Worm (Caenorhabditis elegans) whole organism, midembryonic: ENCODE results near the gene T04G9.7.

Experiments
- T22C8.4 ChIP-seq: fragments of 200-800 bp; sonication (Bioruptor generic); IDR thresholded peaks from 2 replicates; pipeline ENCODE4 v1.3.6; 2022; ENCODE audit warnings: missing genetic modification characterization, missing compliant biosample characterization
- cog-1 ChIP-seq: sonication (generic microtip); optimal IDR thresholded peaks from 2 replicates; lab custom pipeline; 2016; ENCODE audit warnings: missing genetic modification characterization, missing compliant biosample characterization
- flt-1 ChIP-seq: fragments of 200-800 bp; sonication (Bioruptor generic); IDR thresholded peaks from 2 replicates; pipeline ENCODE4 v1.3.6; 2022; ENCODE audit warnings: missing genetic modification characterization, missing compliant biosample characterization
- klf-2 ChIP-seq: fragments of 200-800 bp; sonication (Bioruptor generic); conservative IDR thresholded peaks from 2 replicates; pipeline ENCODE4 v1.3.6; 2022; ENCODE audit warnings: missing genetic modification reagents, missing genetic modification characterization, missing compliant biosample characterization
- med-1 ChIP-seq: sonication (generic microtip); optimal IDR thresholded peaks from 2 replicates; lab custom pipeline; 2017; ENCODE audit warnings: missing genetic modification characterization, mild to moderate bottlenecking, missing compliant biosample characterization, antibody characterized with exemption, missing genetic modification reagents; ENCODE audit not compliant: insufficient read depth
- ref-1 ChIP-seq: fragments of 200-800 bp; sonication (Bioruptor generic); conservative IDR thresholded peaks from 2 replicates; pipeline ENCODE4 v1.3.6; 2022; ENCODE audit warnings: missing genetic modification reagents, missing genetic modification characterization, missing compliant biosample characterization
- tab-1 ChIP-seq: fragments of 200-800 bp; sonication (Bioruptor generic); IDR thresholded peaks from 2 replicates; pipeline ENCODE4 v1.3.6; 2022; ENCODE audit warnings: missing genetic modification characterization, missing compliant biosample characterization
- ztf-23 ChIP-seq: fragments of 200-800 bp; sonication (Bioruptor generic); IDR thresholded peaks from 2 replicates; pipeline ENCODE4 v1.3.6; 2022; ENCODE audit warnings: missing genetic modification reagents, missing genetic modification characterization, missing compliant biosample characterization
- ztf-29 ChIP-seq: fragments of 200-800 bp; sonication (Bioruptor generic); IDR thresholded peaks from 2 replicates; pipeline ENCODE4 v1.3.6; 2022; ENCODE audit warnings: missing genetic modification reagents, missing genetic modification characterization, missing compliant biosample characterization

Gene T04G9.7

DNA sequence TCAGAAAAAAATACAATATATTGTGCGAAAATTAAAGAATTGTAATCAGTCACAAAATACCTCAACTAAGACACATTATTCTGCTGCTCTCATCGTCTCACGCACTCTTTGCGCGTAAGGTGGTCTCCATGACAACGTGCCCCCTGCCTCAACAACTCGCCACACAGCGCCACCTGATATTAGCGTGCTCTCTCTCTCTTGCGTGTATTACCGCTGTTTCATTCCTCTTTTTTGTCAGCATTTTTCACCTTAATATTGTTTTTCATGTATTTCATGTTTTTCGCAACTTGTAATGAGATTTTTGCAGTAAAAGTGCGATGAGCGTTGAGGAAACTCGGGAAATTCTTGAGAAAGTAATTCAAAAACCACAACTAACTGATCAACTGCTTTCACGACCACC, 7.2 kb upstream of the T04G9.7 start, which contains the start of gene dyf-11:
dyf-11 (plus strand) TSS at position 301 of the 400 bp plus-strand sequence.
- TF ChIP-seq T22C8.4 (GFP tag; lab: Robert Waterston, UW) (no peak), ztf-23 (GFP tag; lab: Robert Waterston, UW) (no peak), ztf-29 (GFP tag; lab: Robert Waterston, UW) (no peak), ref-1 (GFP tag; lab: Robert Waterston, UW) (no peak), klf-2 (GFP tag; lab: Robert Waterston, UW) (no peak), med-1 (GFP tag; lab: Kevin White, UChicago) (no peak), tab-1 (no peak), flt-1 (GFP tag; lab: Robert Waterston, UW) (no peak), cog-1 (no peak)

DNA sequence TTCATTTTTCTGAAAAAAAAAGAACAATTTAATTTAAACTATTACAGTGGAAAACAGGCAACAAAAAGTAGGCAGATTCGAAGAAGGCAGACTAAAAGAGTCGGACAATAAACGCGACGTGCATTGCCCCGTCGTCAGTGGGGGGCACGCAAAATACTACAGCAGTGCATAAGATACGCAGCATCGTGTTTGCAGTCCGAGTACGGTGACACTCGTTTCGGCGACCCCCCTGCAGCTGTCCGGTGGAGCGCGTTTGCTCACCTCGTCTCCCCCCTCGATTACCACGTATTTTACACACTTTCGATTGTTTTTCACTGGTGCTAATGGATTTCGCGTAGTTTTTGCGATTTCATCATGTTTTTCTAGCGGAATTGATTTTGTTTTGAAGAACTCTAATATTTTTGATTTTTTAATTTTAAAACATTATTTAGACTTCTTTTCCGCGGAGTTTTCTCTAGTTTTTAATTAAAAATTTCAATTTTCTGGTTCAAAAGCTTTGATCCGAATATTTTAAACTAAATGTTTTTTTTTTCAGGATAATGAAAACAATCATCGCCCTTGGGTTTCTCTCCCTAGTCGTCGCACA, 2.5 kb upstream of the T04G9.7 start, which contains the start of the genes trap-2 and ile-2:
trap-2 (minus strand) TSS at position 9 of the 586 bp plus-strand sequence.
ile-2 (plus strand) TSS at position 536 of the 586 bp plus-strand sequence.
- TF ChIP-seq T22C8.4 (GFP tag; lab: Robert Waterston, UW) (no peak), klf-2 (GFP tag; lab: Robert Waterston, UW) (no peak), ztf-29 (GFP tag; lab: Robert Waterston, UW) (no peak), ref-1 (GFP tag; lab: Robert Waterston, UW) (no peak), ztf-23 (GFP tag; lab: Robert Waterston, UW) (peak; percentile 80), tab-1 (peak; percentile 71), med-1 (GFP tag; lab: Kevin White, UChicago) (no peak), flt-1 (GFP tag; lab: Robert Waterston, UW) (peak; percentile 80), cog-1 (peak; percentile 92)

DNA sequence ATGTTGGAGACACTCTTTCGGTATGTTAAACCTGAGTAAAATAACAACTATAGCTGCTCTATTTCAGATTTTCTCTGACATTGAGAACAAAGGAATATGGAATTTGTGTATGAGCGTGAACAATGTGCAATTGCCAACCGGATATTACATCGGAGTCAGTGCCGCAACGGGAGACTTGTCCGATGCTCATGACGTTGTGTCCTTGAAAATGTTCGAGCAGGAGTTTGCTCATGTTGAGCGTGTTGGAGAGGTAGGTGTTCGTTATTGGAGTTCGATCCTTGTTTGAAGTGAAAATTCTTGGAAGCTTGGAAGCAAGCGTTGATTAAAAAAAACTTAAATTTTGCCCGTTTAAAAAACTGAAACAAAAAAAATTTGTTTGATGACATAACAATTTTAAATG, 1.1 kb upstream of the T04G9.7 start:
- TF ChIP-seq T22C8.4 (GFP tag; lab: Robert Waterston, UW) (no peak), tab-1 (no peak), ztf-29 (GFP tag; lab: Robert Waterston, UW) (no peak)

DNA sequence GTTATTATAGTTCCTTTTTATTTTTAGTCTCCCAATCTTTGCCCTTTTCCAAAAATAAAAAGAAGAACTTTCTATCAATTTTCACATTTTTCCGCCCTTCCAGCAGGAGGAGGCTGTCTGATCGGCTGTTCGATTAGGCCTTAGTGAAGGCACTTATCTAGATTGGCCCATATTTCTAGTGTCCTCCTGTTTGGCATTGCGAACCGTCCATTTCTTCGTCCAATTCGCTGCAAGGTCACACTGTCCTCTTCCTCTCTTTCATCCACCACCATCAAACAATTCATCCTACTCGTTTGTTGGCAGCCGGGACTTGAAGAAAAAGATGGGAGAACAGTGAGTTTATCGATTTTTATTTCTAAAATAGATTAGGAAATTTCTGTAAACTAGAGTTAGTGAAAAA, 1.5 kb downstream of the T04G9.7 start, which contains the start of gene T04G9.4:
T04G9.4 (plus strand) TSS at position 293 of the 400 bp plus-strand sequence.
- no peak for TF ChIP-seq med-1 (GFP tag; lab: Kevin White, UChicago)
- no peak for TF ChIP-seq ztf-29 (GFP tag; lab: Robert Waterston, UW)
- TF ChIP-seq klf-2 (GFP tag; lab: Robert Waterston, UW): no peak
- no peak for TF ChIP-seq T22C8.4 (GFP tag; lab: Robert Waterston, UW)
- TF ChIP-seq ztf-23 (GFP tag; lab: Robert Waterston, UW): no peak
- TF ChIP-seq tab-1: no peak
- no peak for TF ChIP-seq cog-1
- TF ChIP-seq flt-1 (GFP tag; lab: Robert Waterston, UW): no peak
- TF ChIP-seq ref-1 (GFP tag; lab: Robert Waterston, UW): no peak

DNA sequence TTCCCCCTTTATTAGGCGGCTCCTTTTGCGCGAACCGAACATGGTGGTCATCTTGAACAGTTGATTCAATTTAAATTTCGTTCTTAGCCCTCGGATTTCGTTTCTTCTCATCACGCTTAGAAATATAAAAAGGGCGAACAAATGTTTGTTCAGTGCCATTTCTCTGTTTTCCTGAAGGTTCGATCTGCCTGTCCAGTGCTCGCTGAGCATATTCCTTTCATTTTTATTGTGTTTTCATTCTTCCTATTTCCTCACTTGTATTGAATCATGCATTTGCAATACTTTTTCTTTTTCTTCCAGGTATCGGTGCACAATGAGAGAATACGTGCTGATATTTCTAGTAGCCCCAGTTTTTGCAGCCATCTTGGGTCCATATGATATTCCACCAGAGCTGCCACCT, 6.8 kb downstream of the T04G9.7 start, which contains the start of gene nas-15:
nas-15 (plus strand) TSS at position 301 of the 400 bp plus-strand sequence.
- TF ChIP-seq flt-1 (GFP tag; lab: Robert Waterston, UW): no peak
- TF ChIP-seq ref-1 (GFP tag; lab: Robert Waterston, UW): no peak
- TF ChIP-seq med-1 (GFP tag; lab: Kevin White, UChicago): no peak
- no peak for TF ChIP-seq ztf-29 (GFP tag; lab: Robert Waterston, UW)
- no peak for TF ChIP-seq T22C8.4 (GFP tag; lab: Robert Waterston, UW)
- no peak for TF ChIP-seq tab-1
- TF ChIP-seq klf-2 (GFP tag; lab: Robert Waterston, UW): no peak
- TF ChIP-seq ztf-23 (GFP tag; lab: Robert Waterston, UW): no peak
- no peak for TF ChIP-seq cog-1

DNA sequence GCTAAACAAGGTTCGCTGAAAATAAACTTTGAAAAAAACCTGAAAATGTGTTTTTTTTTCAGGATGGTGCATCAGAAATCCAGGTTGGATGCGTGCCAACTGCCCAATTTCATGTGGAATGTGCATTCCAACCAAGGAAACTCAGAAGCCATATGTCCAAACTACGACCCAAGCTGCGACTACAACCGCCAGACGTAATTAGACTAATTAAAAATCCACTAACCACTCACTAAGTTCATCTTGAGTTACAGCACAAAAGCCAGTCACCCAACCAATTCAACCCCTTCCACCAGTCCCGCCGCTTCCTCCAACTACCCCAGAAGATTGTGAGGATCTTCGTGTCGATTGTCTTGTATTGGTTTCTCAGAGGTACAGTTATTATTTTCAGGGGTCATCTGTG, 8.6 kb downstream of the T04G9.7 start:
- TF ChIP-seq ref-1 (GFP tag; lab: Robert Waterston, UW) (no peak), med-1 (GFP tag; lab: Kevin White, UChicago) (no peak), ztf-29 (GFP tag; lab: Robert Waterston, UW) (no peak), ztf-23 (GFP tag; lab: Robert Waterston, UW) (no peak), tab-1 (no peak)

DNA sequence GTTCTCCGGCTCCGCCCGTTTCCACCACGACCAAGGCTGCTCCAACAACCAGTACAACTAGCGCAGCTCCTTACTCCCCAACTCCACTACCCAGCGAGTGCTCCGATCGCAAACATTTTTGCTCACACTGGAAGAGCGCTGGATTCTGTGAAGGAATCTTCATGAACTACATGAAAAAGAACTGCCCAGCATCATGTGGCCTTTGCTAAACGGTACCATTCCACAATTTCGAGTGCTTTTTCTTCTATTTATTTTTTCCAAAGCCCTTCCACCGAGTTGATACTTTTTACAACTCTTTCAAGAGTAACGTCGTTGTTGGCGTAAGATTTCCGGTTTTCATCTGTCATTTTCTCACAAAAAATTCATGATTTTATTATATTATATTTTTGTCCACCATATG, 9.4 kb downstream of the T04G9.7 start:
- TF ChIP-seq med-1 (GFP tag; lab: Kevin White, UChicago): no peak
- TF ChIP-seq klf-2 (GFP tag; lab: Robert Waterston, UW): no peak
- no peak for TF ChIP-seq ref-1 (GFP tag; lab: Robert Waterston, UW)
- no peak for TF ChIP-seq ztf-23 (GFP tag; lab: Robert Waterston, UW)
- no peak for TF ChIP-seq tab-1
- TF ChIP-seq ztf-29 (GFP tag; lab: Robert Waterston, UW): no peak
- no peak for TF ChIP-seq flt-1 (GFP tag; lab: Robert Waterston, UW)
- no peak for TF ChIP-seq cog-1
- TF ChIP-seq T22C8.4 (GFP tag; lab: Robert Waterston, UW): no peak

DNA sequence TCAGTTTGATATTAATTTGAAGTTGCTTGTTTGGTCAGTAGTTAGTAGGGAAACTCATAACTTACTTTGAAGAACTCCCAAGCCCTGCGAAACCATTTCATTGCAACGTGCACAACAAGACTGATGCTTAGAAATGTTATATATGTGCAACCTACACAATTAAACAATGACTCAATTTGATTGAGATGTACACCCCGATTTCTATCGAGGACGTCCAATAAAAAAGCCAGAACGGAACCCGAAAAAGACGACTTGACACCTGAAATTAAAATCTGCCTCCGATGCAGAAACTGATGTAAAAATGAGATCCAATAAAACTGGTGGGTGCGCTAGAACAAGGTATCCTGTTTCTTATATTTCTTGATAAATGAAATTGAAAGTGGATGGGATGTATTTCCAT, 14.2 kb downstream of the T04G9.7 start, which contains the start of gene T04G9.6:
T04G9.6 (minus strand) TSS at position 101 of the 400 bp plus-strand sequence.
- TF ChIP-seq flt-1 (GFP tag; lab: Robert Waterston, UW) (no peak), tab-1 (no peak), ref-1 (GFP tag; lab: Robert Waterston, UW) (no peak), ztf-23 (GFP tag; lab: Robert Waterston, UW) (no peak), T22C8.4 (GFP tag; lab: Robert Waterston, UW) (no peak), klf-2 (GFP tag; lab: Robert Waterston, UW) (no peak), cog-1 (no peak), med-1 (GFP tag; lab: Kevin White, UChicago) (no peak), ztf-29 (GFP tag; lab: Robert Waterston, UW) (no peak)

DNA sequence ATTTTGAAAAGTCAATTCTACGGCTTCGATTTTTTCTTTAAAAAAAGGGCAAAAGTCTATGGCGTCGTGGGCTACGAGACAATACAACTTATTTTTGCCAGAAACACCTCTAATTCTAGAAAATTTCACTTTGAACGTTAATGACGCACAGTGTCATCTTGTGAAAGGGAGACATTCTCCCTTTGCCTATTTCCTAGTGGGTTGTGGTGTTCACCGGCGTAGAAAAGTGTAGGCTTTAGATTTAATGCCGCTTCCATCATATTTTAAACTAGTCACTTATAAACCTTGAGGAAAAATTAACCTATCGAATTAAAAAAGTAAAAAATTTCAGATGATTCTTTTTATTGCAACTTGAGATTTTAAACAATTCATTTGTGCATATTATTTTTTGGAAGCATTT, 14.7 kb downstream of the T04G9.7 start:
- TF ChIP-seq med-1 (GFP tag; lab: Kevin White, UChicago) (no peak), tab-1 (no peak), cog-1 (no peak), klf-2 (GFP tag; lab: Robert Waterston, UW) (no peak), T22C8.4 (GFP tag; lab: Robert Waterston, UW) (no peak), ref-1 (GFP tag; lab: Robert Waterston, UW) (no peak), flt-1 (GFP tag; lab: Robert Waterston, UW) (no peak), ztf-29 (GFP tag; lab: Robert Waterston, UW) (no peak), ztf-23 (GFP tag; lab: Robert Waterston, UW) (no peak)
